Worm (Caenorhabditis elegans): ENCODE measurements around the gene C34F6.11.

ce11 chrX:11193670-11194069 is 10.1 kb downstream of the C34F6.11 start:
- TF ChIP-seq snpc-4 (tag; optimal IDR thresholded peaks at IDR 0.05) (no peak), sptf-1 (tag; optimal IDR thresholded peaks at IDR 0.05) (no peak), mls-2 (tag; optimal IDR thresholded peaks at IDR 0.05) (no peak), blmp-1 (tag; optimal IDR thresholded peaks at IDR 0.05) (no peak), unc-62 (GFP tag; optimal IDR thresholded peaks at IDR 0.05) (no peak), nhr-237 (tag; optimal IDR thresholded peaks at IDR 0.05) (no peak), lin-13 (tag; optimal IDR thresholded peaks at IDR 0.05) (no peak), lin-32 (GFP tag; optimal IDR thresholded peaks at IDR 0.05) (no peak), elt-1 (tag; optimal IDR thresholded peaks at IDR 0.05; ENCODE audit: borderline replicate concordance, insufficient read depth) (no peak), mep-1 (tag; optimal IDR thresholded peaks at IDR 0.05) (no peak), nhr-76 (tag; optimal IDR thresholded peaks at IDR 0.05) (no peak)

All from whole organism, mixed stage, embryonic.